Worm (Caenorhabditis elegans): ENCODE measurements around the gene alh-12.

DNA sequence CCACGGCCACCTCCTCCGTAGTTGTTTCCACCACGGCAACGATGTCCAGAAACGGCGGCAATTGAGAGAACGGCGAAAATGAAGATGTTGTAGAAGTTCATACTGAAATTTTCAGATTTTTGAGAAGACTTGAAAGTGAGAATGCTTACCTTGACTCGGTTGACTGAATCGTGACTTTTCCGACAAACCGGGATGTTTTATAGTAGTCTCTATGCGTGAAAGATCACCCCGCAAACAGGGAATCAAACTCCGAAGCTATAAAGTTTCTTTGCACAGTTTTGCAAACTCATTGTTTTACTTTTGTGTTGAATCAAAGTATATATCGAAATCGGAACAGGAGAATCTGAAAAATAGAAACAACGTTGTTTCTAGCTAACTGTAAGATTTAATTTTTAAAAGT is 8.4 kb downstream of the alh-12 start, which contains the start of gene fipr-20:
- no peak for TF ChIP-seq W03F9.2 (tag; optimal IDR thresholded peaks at IDR 0.05)
- TF ChIP-seq dao-5 (tag; optimal IDR thresholded peaks at IDR 0.05) = no peak
- no peak for TF ChIP-seq him-1 (tag; optimal IDR thresholded peaks at IDR 0.05)
